Worm (Caenorhabditis elegans) whole organism, L2 larva: ENCODE data around the gene pie-1.
"Not testable (repeated sequence)": the region's sequence is repeated elsewhere in the genome, so short reads cannot be mapped to it uniquely, and the experiment has no call there.

Experiments
- C34F6.9 ChIP-seq: fragments of 150-350 bp; optimal IDR thresholded peaks from 2 replicates; lab custom pipeline; 2014; ENCODE audit warnings: missing biosample characterization, missing genetic modification characterization
- Y55F3AM.14 ChIP-seq: fragments of 200-800 bp; sonication (Bioruptor generic); optimal IDR thresholded peaks from 2 replicates; lab custom pipeline; 2018; ENCODE audit warnings: mild to moderate bottlenecking, missing genetic modification characterization, missing compliant biosample characterization
- alr-1 ChIP-seq: fragments of 150-350 bp; optimal IDR thresholded peaks from 2 replicates; lab custom pipeline; 2014; ENCODE audit warnings: missing biosample characterization, missing genetic modification characterization
- aly-2 ChIP-seq: fragments of 150-350 bp; optimal IDR thresholded peaks from 2 replicates; lab custom pipeline; 2014; ENCODE audit warnings: missing biosample characterization, missing genetic modification characterization
- crh-2 ChIP-seq: sonication (generic microtip); optimal IDR thresholded peaks from 2 replicates; lab custom pipeline; 2017; ENCODE audit warnings: missing biosample characterization, missing genetic modification characterization
- dmd-4 ChIP-seq: sonication (generic microtip); optimal IDR thresholded peaks from 2 replicates; lab custom pipeline; 2017; ENCODE audit warnings: missing biosample characterization, missing genetic modification characterization
- egl-27 ChIP-seq: sonication (generic microtip); optimal IDR thresholded peaks from 3 replicates; lab custom pipeline; 2017; ENCODE audit warnings: missing biosample characterization, missing genetic modification reagents, missing genetic modification characterization
- elt-3 ChIP-seq: sonication (generic microtip); optimal IDR thresholded peaks from 2 replicates; lab custom pipeline; 2017; ENCODE audit warnings: missing biosample characterization, missing genetic modification characterization
- fos-1 ChIP-seq: fragments of 150-350 bp; optimal IDR thresholded peaks from 2 replicates; lab custom pipeline; 2014; ENCODE audit warnings: missing biosample characterization, missing genetic modification characterization
- gmeb-1 ChIP-seq: fragments of 150-350 bp; optimal IDR thresholded peaks from 2 replicates; lab custom pipeline; 2014; ENCODE audit warnings: missing biosample characterization, missing genetic modification characterization
- lin-11 ChIP-seq: fragments of 150-350 bp; sonication (generic microtip); optimal IDR thresholded peaks from 2 replicates; lab custom pipeline; 2014; ENCODE audit warnings: missing biosample characterization, missing genetic modification characterization, inconsistent platforms, mixed read lengths
- lin-13 ChIP-seq: fragments of 150-350 bp; optimal IDR thresholded peaks from 2 replicates; lab custom pipeline; 2014; ENCODE audit warnings: missing biosample characterization, missing genetic modification reagents, missing genetic modification characterization
- lin-39 ChIP-seq: fragments of 150-350 bp; optimal IDR thresholded peaks from 2 replicates; lab custom pipeline; 2014; ENCODE audit warnings: missing biosample characterization, missing genetic modification reagents, missing genetic modification characterization
- lsy-2 ChIP-seq, 2 experiments: fragments of 150-350 bp in 1 of 2; sonication (generic microtip) in 1 of 2; optimal IDR thresholded peaks; 2 replicates each; lab custom pipeline; 2014 to 2017; ENCODE audit warnings: missing biosample characterization in 2 of 2, missing genetic modification characterization in 2 of 2
- mbf-1 ChIP-seq: sonication (generic microtip); optimal IDR thresholded peaks from 2 replicates; lab custom pipeline; 2017; ENCODE audit warnings: missing biosample characterization, missing genetic modification characterization
- nhr-11 ChIP-seq: fragments of 150-350 bp; optimal IDR thresholded peaks from 2 replicates; lab custom pipeline; 2014; ENCODE audit warnings: missing biosample characterization, missing genetic modification characterization
- nhr-129 ChIP-seq: fragments of 150-350 bp; optimal IDR thresholded peaks from 2 replicates; lab custom pipeline; 2014; ENCODE audit warnings: missing biosample characterization, missing genetic modification characterization
- nhr-21 ChIP-seq: fragments of 150-350 bp; optimal IDR thresholded peaks from 2 replicates; lab custom pipeline; 2014; ENCODE audit warnings: missing biosample characterization, missing genetic modification characterization
- nhr-23 ChIP-seq: fragments of 150-350 bp; optimal IDR thresholded peaks from 2 replicates; lab custom pipeline; 2014; ENCODE audit warnings: missing biosample characterization, missing genetic modification reagents, missing genetic modification characterization
- nhr-237 ChIP-seq: fragments of 150-350 bp; optimal IDR thresholded peaks from 2 replicates; lab custom pipeline; 2014; ENCODE audit warnings: missing biosample characterization, missing genetic modification characterization
- nhr-25 ChIP-seq: fragments of 150-350 bp; sonication (generic microtip); optimal IDR thresholded peaks from 3 replicates; lab custom pipeline; 2014; ENCODE audit warnings: missing biosample characterization, missing genetic modification characterization
- peb-1 ChIP-seq: fragments of 150-350 bp; optimal IDR thresholded peaks from 2 replicates; lab custom pipeline; 2014; ENCODE audit warnings: missing biosample characterization, missing genetic modification characterization
- sem-4 ChIP-seq: fragments of 150-350 bp; optimal IDR thresholded peaks from 2 replicates; lab custom pipeline; 2014; ENCODE audit warnings: missing biosample characterization, missing genetic modification reagents, missing genetic modification characterization
- sma-9 ChIP-seq, 2 experiments: fragments of 150-350 bp in 1 of 2; sonication (generic microtip) in 1 of 2; optimal IDR thresholded peaks; 2 replicates each; lab custom pipeline; 2014 to 2016; ENCODE audit warnings: missing genetic modification characterization in 2 of 2, mild to moderate bottlenecking in 1 of 2, missing biosample characterization in 1 of 2, missing compliant biosample characterization in 1 of 2, missing genetic modification reagents in 1 of 2, moderate library complexity in 1 of 2
- snpc-4 ChIP-seq: fragments of 150-350 bp; optimal IDR thresholded peaks from 2 replicates; lab custom pipeline; 2014; ENCODE audit warnings: missing biosample characterization, missing genetic modification characterization
- unc-55 ChIP-seq: fragments of 150-350 bp; sonication (generic microtip); optimal IDR thresholded peaks from 3 replicates; lab custom pipeline; 2014; ENCODE audit warnings: missing biosample characterization, missing genetic modification reagents, missing genetic modification characterization
- unc-62 ChIP-seq: fragments of 150-350 bp; optimal IDR thresholded peaks from 2 replicates; lab custom pipeline; 2014; ENCODE audit warnings: missing biosample characterization, missing genetic modification reagents, missing genetic modification characterization
- zag-1 ChIP-seq: fragments of 150-350 bp; optimal IDR thresholded peaks from 2 replicates; lab custom pipeline; 2014; ENCODE audit warnings: missing biosample characterization, missing genetic modification characterization
- ztf-1 ChIP-seq: fragments of 200-800 bp; sonication (Bioruptor generic); conservative IDR thresholded peaks from 2 replicates; pipeline ENCODE4 v1.3.6; 2022; ENCODE audit warnings: missing genetic modification characterization, missing compliant biosample characterization
- ztf-11 ChIP-seq: sonication (generic microtip); optimal IDR thresholded peaks from 2 replicates; lab custom pipeline; 2017; ENCODE audit warnings: missing biosample characterization, missing genetic modification characterization
- ztf-4 ChIP-seq: fragments of 150-350 bp; optimal IDR thresholded peaks from 2 replicates; lab custom pipeline; 2014; ENCODE audit warnings: missing biosample characterization, missing genetic modification characterization

Gene pie-1

ce11 chrIII:12426558-12426957, at the start of gene pie-1:
Gene pie-1, plus strand, starts transcription at chrIII:12426893.
- no peak for TF ChIP-seq unc-55 (GFP tag; lab: Kevin White, UChicago)
- TF ChIP-seq ztf-1 (GFP tag; lab: Robert Waterston, UW): no peak
- no peak for TF ChIP-seq peb-1
- TF ChIP-seq elt-3 (tag; lab: Kevin White, UChicago): no peak
- TF ChIP-seq lin-11 (tag; lab: Kevin White, UChicago): no peak
- TF ChIP-seq ztf-11: no peak
- TF ChIP-seq egl-27 (tag; lab: Kevin White, UChicago): no peak
- TF ChIP-seq nhr-23 (tag; lab: Kevin White, UChicago): no peak
- TF ChIP-seq gmeb-1 (tag; lab: Kevin White, UChicago): no peak
- no peak for TF ChIP-seq snpc-4
- TF ChIP-seq lin-13 (GFP tag; lab: Kevin White, UChicago): no peak
- no peak for TF ChIP-seq aly-2
- no peak for TF ChIP-seq alr-1 (tag; lab: Kevin White, UChicago)
- no peak for TF ChIP-seq C34F6.9 (tag; lab: Kevin White, UChicago)
- TF ChIP-seq nhr-237: no peak
- no peak for TF ChIP-seq crh-2 (tag; lab: Kevin White, UChicago)
- TF ChIP-seq nhr-129 (tag; lab: Kevin White, UChicago): no peak

ce11 chrIII:12377198-12377662, 49.5 kb upstream of the pie-1 start, which contains the start of gene pph-4.2:
Gene pph-4.2, minus strand, starts transcription at chrIII:12377248.
- TF ChIP-seq nhr-25 (tag; lab: Kevin White, UChicago) (no peak), C34F6.9 (tag; lab: Kevin White, UChicago) (peak; percentile 62), lin-13 (GFP tag; lab: Kevin White, UChicago) (peak; percentile 7), crh-2 (tag; lab: Kevin White, UChicago) (peak; percentile 1), nhr-21 (tag; lab: Kevin White, UChicago) (no peak), sem-4 (tag; lab: Kevin White, UChicago) (peak; percentile 45), gmeb-1 (tag; lab: Kevin White, UChicago) (peak; percentile 92), ztf-4 (no peak), unc-55 (GFP tag; lab: Kevin White, UChicago) (peak; percentile 76), lsy-2 (tag; optimal IDR thresholded peaks at IDR 0.05; lab: Kevin White, UChicago) (peak in 1 of 2 experiments; percentile 63)
- TF ChIP-seq, all 48 proteins: peak for 7

- TF ChIP-seq nhr-11; snpc-4; unc-62 (GFP tag; lab: Kevin White, UChicago): not testable (repeated sequence)
Measured at ce11 chrIII:12383709-12384108, 43.0 kb upstream of the pie-1 start, which contains the start of gene Y49E10.4. Gene Y49E10.4, minus strand, starts transcription at chrIII:12383809.

ce11 chrIII:12386597-12386996, 40.1 kb upstream of the pie-1 start, which contains the start of gene Y49E10.30:
Gene Y49E10.30, plus strand, starts transcription at chrIII:12386897.
- not testable (repeated sequence) for TF ChIP-seq C34F6.9 (tag; lab: Kevin White, UChicago); sma-9 (GFP tag; optimal IDR thresholded peaks at IDR 0.05; lab: Kevin White, UChicago); sma-9 (tag; optimal IDR thresholded peaks at IDR 0.05; lab: Kevin White, UChicago); lin-39 (tag; lab: Kevin White, UChicago)

- TF ChIP-seq unc-55 (GFP tag; lab: Kevin White, UChicago): no peak
- TF ChIP-seq elt-3 (tag; lab: Kevin White, UChicago): no peak
- no peak for TF ChIP-seq zag-1
- no peak for TF ChIP-seq nhr-23 (tag; lab: Kevin White, UChicago)
- TF ChIP-seq fos-1: no peak
- TF ChIP-seq crh-2 (tag; lab: Kevin White, UChicago): no peak
- no peak for TF ChIP-seq alr-1 (tag; lab: Kevin White, UChicago)
- no peak for TF ChIP-seq lin-39 (tag; lab: Kevin White, UChicago)
- no peak for TF ChIP-seq nhr-129 (tag; lab: Kevin White, UChicago)
- TF ChIP-seq egl-27 (tag; lab: Kevin White, UChicago): no peak
- no peak for TF ChIP-seq Y55F3AM.14 (GFP tag; lab: Kevin White, UChicago)
- no peak for TF ChIP-seq mbf-1 (tag; lab: Kevin White, UChicago)
- TF ChIP-seq nhr-11: no peak
Measured at ce11 chrIII:12388106-12388505, 38.6 kb upstream of the pie-1 start.

- TF ChIP-seq nhr-11 (no peak), dmd-4 (tag; lab: Kevin White, UChicago) (no peak)
- TF ChIP-seq, all 48 proteins: peak for 0
Measured at ce11 chrIII:12395085-12395484, 31.6 kb upstream of the pie-1 start, which contains the start of gene Y49E10.10. Gene Y49E10.10, plus strand, starts transcription at chrIII:12395465.
